Fruit fly (Drosophila melanogaster): ENCODE measurements around the gene CG11601.

The CG11601 gene

dm6 chr2L:247845-248473, 35.1 kb downstream of the CG11601 start (continued):
- no peak for TF ChIP-seq Antp (GFP tag; optimal IDR thresholded peaks at IDR 0.05)
- peak; percentile 62 for TF ChIP-seq CG15269 (tag; optimal IDR thresholded peaks at IDR 0.05)
- peak; percentile 37 for TF ChIP-seq esg (GFP tag; conservative IDR thresholded peaks at IDR 0.05)
- TF ChIP-seq CG11695 (GFP tag; IDR thresholded peaks at IDR 0.05) = peak; percentile 57; the same call in 1 of the 3 replicates
- TF ChIP-seq bbx (GFP tag; IDR thresholded peaks at IDR 0.05; ENCODE audit: partially characterized antibody) = no peak
- TF ChIP-seq p53 (GFP tag; optimal IDR thresholded peaks at IDR 0.05) = no peak
- TF ChIP-seq ewg (GFP tag; optimal IDR thresholded peaks at IDR 0.05) = peak; percentile 10
- no peak for TF ChIP-seq CG10462 (GFP tag; optimal IDR thresholded peaks at IDR 0.05)
- TF ChIP-seq Aef1 (GFP tag; IDR thresholded peaks at IDR 0.05) = no peak
- peak; percentile 60 for TF ChIP-seq bcd (GFP tag; optimal IDR thresholded peaks at IDR 0.05)
- peak; percentile 61; the same call in 1 of the 2 replicates for TF ChIP-seq CG9215 (GFP tag; IDR thresholded peaks at IDR 0.05)
- TF ChIP-seq CG8359 (GFP tag; optimal IDR thresholded peaks at IDR 0.05; ENCODE audit: borderline replicate concordance) = no peak
- TF ChIP-seq Eip74EF (GFP tag; optimal IDR thresholded peaks at IDR 0.05) = peak in 1 of 2 experiments; percentile 10
- TF ChIP-seq sisA (GFP tag; IDR thresholded peaks at IDR 0.05) = 0 out of 2 replicates have a peak, but pooled peaks have one; percentile 12
- peak; percentile 0 for TF ChIP-seq CG12104 (GFP tag; optimal IDR thresholded peaks at IDR 0.05)
- TF ChIP-seq ash1 (GFP tag; optimal IDR thresholded peaks at IDR 0.05) = no peak
- TF ChIP-seq phol (tag; optimal IDR thresholded peaks at IDR 0.05) = peak; percentile 49
- TF ChIP-seq ATbp (GFP tag; optimal IDR thresholded peaks at IDR 0.05) = peak; percentile 47
- TF ChIP-seq PHDP (tag; optimal IDR thresholded peaks at IDR 0.05) = peak; percentile 66
- TF ChIP-seq lbe (GFP tag; optimal IDR thresholded peaks at IDR 0.05) = no peak
- peak; percentile 58 for TF ChIP-seq NfI (GFP tag; optimal IDR thresholded peaks at IDR 0.05)
- no peak for TF ChIP-seq btn (GFP tag; optimal IDR thresholded peaks at IDR 0.05)
- peak; percentile 8; the same call in 2 of the 4 replicates for TF ChIP-seq Gug (GFP tag; IDR thresholded peaks at IDR 0.05)
- peak; percentile 69 for TF ChIP-seq CG32532 (GFP tag; IDR thresholded peaks at IDR 0.05)
- TF ChIP-seq sd (tag; optimal IDR thresholded peaks at IDR 0.05) = peak; percentile 61
- TF ChIP-seq nerfin-2 (GFP tag; IDR thresholded peaks at IDR 0.05; ENCODE audit: partially characterized antibody) = no peak
- no peak for TF ChIP-seq TFAM (GFP tag; optimal IDR thresholded peaks at IDR 0.05)
- TF ChIP-seq CG12942 (GFP tag; optimal IDR thresholded peaks at IDR 0.05) = peak; percentile 20
- peak; percentile 53 for TF ChIP-seq CG6683 (GFP tag; optimal IDR thresholded peaks at IDR 0.05)
- no peak for TF ChIP-seq Dip2 (GFP tag; IDR thresholded peaks at IDR 0.05)
- no peak for TF ChIP-seq CG16863 (GFP tag; optimal IDR thresholded peaks at IDR 0.05)
- TF ChIP-seq CG10979 (tag; optimal IDR thresholded peaks at IDR 0.05) = peak; percentile 21
- TF ChIP-seq ind (GFP tag; optimal IDR thresholded peaks at IDR 0.05) = peak; percentile 62
- TF ChIP-seq CG6654 (GFP tag; optimal IDR thresholded peaks at IDR 0.05) = peak; percentile 39
- TF ChIP-seq CG10267 (tag; optimal IDR thresholded peaks at IDR 0.05) = peak; percentile 42
- TF ChIP-seq mirr (GFP tag; optimal IDR thresholded peaks at IDR 0.05) = peak; percentile 52
- peak; percentile 31; the same call in 1 of the 3 replicates for TF ChIP-seq tgo (GFP tag; IDR thresholded peaks at IDR 0.05)
- no peak for TF ChIP-seq crp (GFP tag; optimal IDR thresholded peaks at IDR 0.05)
- peak; percentile 77 for TF ChIP-seq CG12769 (tag; optimal IDR thresholded peaks at IDR 0.05)
- TF ChIP-seq Dip3 (GFP tag; optimal IDR thresholded peaks at IDR 0.05) = no peak
- TF ChIP-seq CG13894 (tag; optimal IDR thresholded peaks at IDR 0.05) = peak; percentile 7
- TF ChIP-seq Xrp1 (GFP tag; IDR thresholded peaks at IDR 0.05) = peak; percentile 54
- peak; percentile 9 for TF ChIP-seq CG12219 (GFP tag; optimal IDR thresholded peaks at IDR 0.05)
- no peak for TF ChIP-seq CG34422 (GFP tag; IDR thresholded peaks at IDR 0.05)
- TF ChIP-seq CG11723 (GFP tag; optimal IDR thresholded peaks at IDR 0.05) = peak; percentile 29
- TF ChIP-seq Atf6 (GFP tag; IDR thresholded peaks at IDR 0.05) = peak; percentile 43; the same call in 1 of the 2 replicates
- TF ChIP-seq pum (GFP tag; optimal IDR thresholded peaks at IDR 0.05) = no peak
- TF ChIP-seq Atf3 (GFP tag; optimal IDR thresholded peaks at IDR 0.05) = no peak
- TF ChIP-seq CG11093 (GFP tag; IDR thresholded peaks at IDR 0.05) = 0 out of 3 replicates have a peak, but pooled peaks have one; percentile 40

Measured in whole organism, embryonic.